Worm (Caenorhabditis elegans) whole organism, L4 larva: Measurements from ENCODE around the gene cat-1.
A peak's percentile ranks its signal among the peaks of the same experiment; 100 is the strongest.

Source experiments
- F26F4.8 ChIP-seq: fragments of 200-800 bp; sonication (Bioruptor generic); conservative IDR thresholded peaks from 2 replicates; pipeline ENCODE4 v1.3.6; 2022; ENCODE audit warnings: missing genetic modification characterization, missing compliant biosample characterization
- T20F7.1 ChIP-seq: fragments of 200-800 bp; sonication (Bioruptor generic); optimal IDR thresholded peaks from 2 replicates; lab custom pipeline; 2018; ENCODE audit warnings: mild to moderate bottlenecking, missing genetic modification characterization, missing compliant biosample characterization
- T26A8.4 ChIP-seq: fragments of 200-800 bp; sonication (Bioruptor generic); IDR thresholded peaks from 2 replicates; pipeline ENCODE4 v1.3.6; 2022; ENCODE audit warnings: missing genetic modification characterization, missing compliant biosample characterization
- Y75B8A.6 ChIP-seq: fragments of 200-800 bp; sonication (Bioruptor generic); IDR thresholded peaks from 2 replicates; pipeline ENCODE4 v1.3.6; 2022; ENCODE audit warnings: missing genetic modification reagents, missing genetic modification characterization, missing compliant biosample characterization
- aha-1 ChIP-seq: fragments of 150-350 bp; peaks from one replicate; lab custom pipeline; 2014; ENCODE audit warnings: missing biosample characterization, missing genetic modification characterization
- ceh-28 ChIP-seq: fragments of 150-350 bp; optimal IDR thresholded peaks from 2 replicates; lab custom pipeline; 2014; ENCODE audit warnings: missing biosample characterization, missing genetic modification reagents, missing genetic modification characterization
- ceh-82 ChIP-seq: sonication (generic microtip); optimal IDR thresholded peaks from 2 replicates; lab custom pipeline; 2017; ENCODE audit warnings: missing biosample characterization, missing genetic modification characterization
- ces-1 ChIP-seq: fragments of 150-350 bp; sonication (generic microtip); optimal IDR thresholded peaks from 4 replicates; lab custom pipeline; 2014; ENCODE audit warnings: missing biosample characterization, missing genetic modification reagents, missing genetic modification characterization
- cey-2 ChIP-seq: sonication (generic microtip); optimal IDR thresholded peaks from 3 replicates; lab custom pipeline; 2017; ENCODE audit warnings: missing genetic modification characterization, mild to moderate bottlenecking, missing compliant biosample characterization, antibody characterized with exemption, borderline replicate concordance; ENCODE audit not compliant: insufficient read depth
- daf-16 ChIP-seq, 3 experiments: sonication (generic microtip); optimal IDR thresholded peaks; 2 replicates each; lab custom pipeline; 2016 to 2017; ENCODE audit warnings: missing genetic modification characterization in 3 of 3, missing genetic modification reagents in 3 of 3, mild to moderate bottlenecking in 2 of 3, missing compliant biosample characterization in 2 of 3, missing biosample characterization in 1 of 3, moderate library complexity in 1 of 3
- daf-19 ChIP-seq: fragments of 200-800 bp; sonication (Bioruptor generic); conservative IDR thresholded peaks from 2 replicates; pipeline ENCODE4 v1.3.6; 2022; ENCODE audit warnings: missing genetic modification characterization, missing compliant biosample characterization
- dmd-6 ChIP-seq: fragments of 200-800 bp; sonication (Bioruptor generic); IDR thresholded peaks from 2 replicates; pipeline ENCODE4 v1.3.6; 2022; ENCODE audit warnings: missing genetic modification reagents, missing genetic modification characterization, missing compliant biosample characterization
- dpl-1 ChIP-seq: fragments of 150-350 bp; optimal IDR thresholded peaks from 2 replicates; lab custom pipeline; 2014; ENCODE audit warnings: missing biosample characterization, missing genetic modification reagents, missing genetic modification characterization
- duxl-1 ChIP-seq: sonication (generic microtip); optimal IDR thresholded peaks from 2 replicates; lab custom pipeline; 2016; ENCODE audit warnings: mild to moderate bottlenecking, missing genetic modification characterization, moderate library complexity, missing compliant biosample characterization; ENCODE audit not compliant: poor library complexity
- dve-1 ChIP-seq: sonication (generic microtip); optimal IDR thresholded peaks from 2 replicates; lab custom pipeline; 2017; ENCODE audit warnings: antibody characterized with exemption, mild to moderate bottlenecking, missing genetic modification characterization, missing compliant biosample characterization; ENCODE audit not compliant: insufficient read depth
- fkh-10 ChIP-seq: fragments of 150-350 bp; optimal IDR thresholded peaks from 2 replicates; lab custom pipeline; 2014; ENCODE audit warnings: missing biosample characterization, missing genetic modification reagents, missing genetic modification characterization
- hlh-11 ChIP-seq: fragments of 200-800 bp; sonication (Bioruptor generic); optimal IDR thresholded peaks from 2 replicates; lab custom pipeline; 2018; ENCODE audit warnings: mild to moderate bottlenecking, missing genetic modification characterization, missing compliant biosample characterization
- hlh-30 ChIP-seq: sonication (generic microtip); optimal IDR thresholded peaks from 2 replicates; lab custom pipeline; 2017; ENCODE audit warnings: antibody characterized with exemption, mild to moderate bottlenecking, missing genetic modification characterization, missing compliant biosample characterization; ENCODE audit not compliant: insufficient read depth
- hmg-1.1 ChIP-seq: fragments of 200-800 bp; sonication (Bioruptor generic); IDR thresholded peaks from 2 replicates; pipeline ENCODE4 v1.3.6; 2022; ENCODE audit warnings: missing genetic modification reagents, missing genetic modification characterization, missing compliant biosample characterization
- lin-1 ChIP-seq: fragments of 200-800 bp; sonication (Bioruptor generic); IDR thresholded peaks from 2 replicates; pipeline ENCODE4 v1.3.6; 2022; ENCODE audit warnings: missing genetic modification reagents, missing genetic modification characterization, missing compliant biosample characterization
- lin-13 ChIP-seq: fragments of 150-350 bp; optimal IDR thresholded peaks from 2 replicates; lab custom pipeline; 2014; ENCODE audit warnings: missing biosample characterization, missing genetic modification reagents, missing genetic modification characterization
- lin-15B ChIP-seq: fragments of 150-350 bp; sonication (generic microtip); optimal IDR thresholded peaks from 3 replicates; lab custom pipeline; 2014; ENCODE audit warnings: missing biosample characterization, missing genetic modification characterization
- lin-38 ChIP-seq: fragments of 200-800 bp; sonication (Bioruptor generic); IDR thresholded peaks from 2 replicates; pipeline ENCODE4 v1.3.6; 2022; ENCODE audit warnings: missing genetic modification reagents, missing genetic modification characterization, missing compliant biosample characterization
- lin-39 ChIP-seq: fragments of 150-350 bp; optimal IDR thresholded peaks from 2 replicates; lab custom pipeline; 2014; ENCODE audit warnings: missing biosample characterization, missing genetic modification reagents, missing genetic modification characterization
- lsy-2 ChIP-seq, 2 experiments: fragments of 150-350 bp in 1 of 2; sonication (generic microtip) in 1 of 2; optimal IDR thresholded peaks; 2 replicates each; lab custom pipeline; 2014 to 2017; ENCODE audit warnings: missing biosample characterization in 2 of 2, missing genetic modification characterization in 2 of 2
- madf-9 ChIP-seq: fragments of 200-800 bp; sonication (Bioruptor generic); conservative IDR thresholded peaks from 2 replicates; pipeline ENCODE4 v1.3.6; 2022; ENCODE audit warnings: missing genetic modification reagents, missing genetic modification characterization, missing compliant biosample characterization
- mdl-1 ChIP-seq, 2 experiments: fragments of 150-350 bp in 1 of 2; sonication (generic microtip) in 1 of 2; optimal IDR thresholded peaks; 2 replicates each; lab custom pipeline; 2014 to 2017; ENCODE audit warnings: missing biosample characterization in 2 of 2, missing genetic modification characterization in 2 of 2
- mdt-29 ChIP-seq: fragments of 200-800 bp; sonication (Bioruptor generic); IDR thresholded peaks from 2 replicates; pipeline ENCODE4 v1.3.6; 2022; ENCODE audit warnings: missing genetic modification reagents, missing genetic modification characterization, missing compliant biosample characterization
- mes-2 ChIP-seq: sonication (generic microtip); optimal IDR thresholded peaks from 2 replicates; lab custom pipeline; 2016; ENCODE audit warnings: missing genotype, mild to moderate bottlenecking, missing genetic modification characterization, missing compliant biosample characterization; ENCODE audit not compliant: poor library complexity, severe bottlenecking
- mxl-3 ChIP-seq: fragments of 200-800 bp; sonication (Bioruptor generic); optimal IDR thresholded peaks from 2 replicates; lab custom pipeline; 2018; ENCODE audit warnings: mild to moderate bottlenecking, missing genetic modification characterization, missing compliant biosample characterization
- nhr-10 ChIP-seq: fragments of 150-350 bp; optimal IDR thresholded peaks from 2 replicates; lab custom pipeline; 2014; ENCODE audit warnings: missing biosample characterization, missing genetic modification characterization
- nhr-11 ChIP-seq: fragments of 150-350 bp; optimal IDR thresholded peaks from 2 replicates; lab custom pipeline; 2014; ENCODE audit warnings: missing biosample characterization, missing genetic modification characterization
- nhr-25 ChIP-seq: sonication (generic microtip); optimal IDR thresholded peaks from 2 replicates; lab custom pipeline; 2017; ENCODE audit warnings: missing genetic modification characterization, mild to moderate bottlenecking, missing compliant biosample characterization, antibody characterized with exemption, moderate library complexity, borderline replicate concordance; ENCODE audit not compliant: insufficient read depth
- nhr-28 ChIP-seq: fragments of 150-350 bp; optimal IDR thresholded peaks from 2 replicates; lab custom pipeline; 2014; ENCODE audit warnings: missing biosample characterization, missing genetic modification characterization
- nhr-41 ChIP-seq: fragments of 200-800 bp; sonication (Bioruptor generic); IDR thresholded peaks from 2 replicates; pipeline ENCODE4 v1.3.6; 2022; ENCODE audit warnings: missing genetic modification reagents, missing genetic modification characterization, missing compliant biosample characterization
- nhr-42 ChIP-seq: fragments of 200-800 bp; sonication (Bioruptor generic); IDR thresholded peaks from 2 replicates; pipeline ENCODE4 v1.3.6; 2022; ENCODE audit warnings: missing genetic modification characterization, missing compliant biosample characterization
- nhr-6 ChIP-seq: fragments of 150-350 bp; optimal IDR thresholded peaks from 2 replicates; lab custom pipeline; 2014; ENCODE audit warnings: missing biosample characterization, missing genetic modification characterization
- nhr-76 ChIP-seq: fragments of 150-350 bp; optimal IDR thresholded peaks from 2 replicates; lab custom pipeline; 2014; ENCODE audit warnings: missing biosample characterization, missing genetic modification characterization
- pqm-1 ChIP-seq: sonication (generic microtip); optimal IDR thresholded peaks from 2 replicates; lab custom pipeline; 2017; ENCODE audit warnings: missing biosample characterization, missing genetic modification characterization
- tra-1 ChIP-seq: fragments of 200-800 bp; sonication (Bioruptor generic); IDR thresholded peaks from 2 replicates; pipeline ENCODE4 v1.3.6; 2022; ENCODE audit warnings: missing genetic modification reagents, missing genetic modification characterization, missing compliant biosample characterization
- unc-62 ChIP-seq, 3 experiments: fragments of 150-350 bp in 1 of 3; sonication (generic microtip); optimal IDR thresholded peaks in 2 of 3; peaks in 1 of 3; 1 replicate in 1 of 3; 2 replicates in 2 of 3; lab custom pipeline; 2014 to 2017; ENCODE audit warnings: missing biosample characterization in 3 of 3, missing genetic modification characterization in 3 of 3, missing genetic modification reagents in 3 of 3, missing genotype in 1 of 3
- vab-7 ChIP-seq: fragments of 200-800 bp; sonication (Bioruptor generic); IDR thresholded peaks from 2 replicates; pipeline ENCODE4 v1.3.6; 2022; ENCODE audit warnings: missing genetic modification reagents, missing genetic modification characterization, missing compliant biosample characterization
- zip-11 ChIP-seq: fragments of 200-800 bp; sonication (Bioruptor generic); IDR thresholded peaks from 2 replicates; pipeline ENCODE4 v1.3.6; 2022; ENCODE audit warnings: missing genetic modification characterization, missing compliant biosample characterization
- ztf-11 ChIP-seq: fragments of 150-350 bp; optimal IDR thresholded peaks from 2 replicates; lab custom pipeline; 2014; ENCODE audit warnings: missing biosample characterization, missing genetic modification characterization

Gene cat-1

DNA sequence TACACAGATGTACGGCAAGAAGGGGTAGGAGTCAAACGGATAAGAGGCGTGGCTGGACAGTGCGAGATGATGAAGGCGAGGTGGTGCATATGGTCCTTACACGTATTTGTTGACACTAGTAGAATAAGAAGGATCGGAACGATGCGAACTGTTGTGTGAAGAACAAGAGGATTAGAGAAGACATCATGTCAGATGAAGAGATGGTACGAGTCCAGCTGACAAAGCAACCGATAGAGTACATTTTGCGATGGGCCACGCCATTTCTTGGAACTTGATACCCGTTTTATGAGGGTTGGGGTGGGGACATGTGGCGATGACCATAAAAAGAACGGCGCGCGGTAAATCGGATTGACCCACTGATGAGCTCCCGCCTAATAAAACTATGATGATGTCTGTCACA lies 12.1 kb downstream of the cat-1 start:
- no peak for TF ChIP-seq daf-19 (GFP tag; lab: Robert Waterston, UW)
- no peak for TF ChIP-seq nhr-42 (GFP tag; lab: Robert Waterston, UW)
- TF ChIP-seq nhr-76 (tag; lab: Kevin White, UChicago), result no peak
- TF ChIP-seq unc-62 (GFP tag; optimal IDR thresholded peaks at IDR 0.05 in 1 of 2; lab: Kevin White, UChicago), result peak in 1 of 2 experiments; percentile 59
- no peak for TF ChIP-seq unc-62 (tag; optimal IDR thresholded peaks at IDR 0.05; lab: Kevin White, UChicago)
- no peak for TF ChIP-seq lsy-2 (tag; optimal IDR thresholded peaks at IDR 0.05; lab: Kevin White, UChicago)

- no peak for TF ChIP-seq nhr-41 (GFP tag; lab: Robert Waterston, UW)
- no peak for TF ChIP-seq zip-11 (GFP tag; lab: Robert Waterston, UW)
- TF ChIP-seq madf-9 (GFP tag; lab: Robert Waterston, UW), result no peak
- no peak for TF ChIP-seq ces-1 (GFP tag; lab: Kevin White, UChicago)
- no peak for TF ChIP-seq Y75B8A.6 (GFP tag; lab: Robert Waterston, UW)
- no peak for TF ChIP-seq nhr-25
- no peak for TF ChIP-seq lin-13 (GFP tag; lab: Kevin White, UChicago)
- no peak for TF ChIP-seq vab-7
- no peak for TF ChIP-seq lin-39
- no peak for TF ChIP-seq mes-2
- TF ChIP-seq dpl-1 (GFP tag; lab: Kevin White, UChicago), result no peak
- TF ChIP-seq F26F4.8 (GFP tag; lab: Robert Waterston, UW), result no peak
- TF ChIP-seq, all 104 proteins: peak for 0
These were observed 13.3 kb downstream of the cat-1 start, which contains the start of gene W01C8.5 for ce11 chrX:5697208-5697607. Gene W01C8.5 (minus strand): TSS chrX:5697308.

ce11 chrX:5696197-5696596 lies 14.3 kb downstream of the cat-1 start:
- TF ChIP-seq pqm-1 (tag; lab: Kevin White, UChicago) (peak; percentile 65), ceh-82 (tag; lab: Kevin White, UChicago) (no peak), nhr-6 (tag; lab: Kevin White, UChicago) (no peak), hmg-1.1 (peak; percentile 38; the same call in 1 of the 2 replicates), nhr-11 (tag; lab: Kevin White, UChicago) (peak; percentile 24), fkh-10 (GFP tag; lab: Kevin White, UChicago) (no peak), lin-1 (GFP tag; lab: Robert Waterston, UW) (peak; percentile 35; the same call in 1 of the 2 replicates), tra-1 (GFP tag; lab: Robert Waterston, UW) (0 out of 2 replicates have a peak, but pooled peaks have one; percentile 26), aha-1 (tag; lab: Kevin White, UChicago) (peak; percentile 78), mdl-1 (tag; optimal IDR thresholded peaks at IDR 0.05; lab: Kevin White, UChicago) (peak in 1 of 2 experiments; percentile 75), T26A8.4 (0 out of 2 replicates have a peak, but pooled peaks have one; percentile 18), nhr-42 (GFP tag; lab: Robert Waterston, UW) (0 out of 2 replicates have a peak, but pooled peaks have one; percentile 53), daf-16 (GFP tag; optimal IDR thresholded peaks at IDR 0.05; lab: Kevin White, UChicago) (peak in 1 of 2 experiments; percentile 2), daf-16 (tag; optimal IDR thresholded peaks at IDR 0.05; lab: Kevin White, UChicago) (peak; percentile 77), ztf-11 (tag; lab: Kevin White, UChicago) (no peak), Y75B8A.6 (GFP tag; lab: Robert Waterston, UW) (no peak), duxl-1 (tag; lab: Kevin White, UChicago) (no peak), nhr-25 (peak; percentile 48), T20F7.1 (GFP tag; lab: Kevin White, UChicago) (peak; percentile 21), dmd-6 (peak; percentile 90), cey-2 (no peak), lin-15B (tag; lab: Kevin White, UChicago) (no peak), hlh-11 (tag; lab: Kevin White, UChicago) (peak; percentile 94), dve-1 (peak; percentile 53), mdt-29 (peak; percentile 72), nhr-10 (tag; lab: Kevin White, UChicago) (peak; percentile 53), mes-2 (peak; percentile 38), F26F4.8 (GFP tag; lab: Robert Waterston, UW) (no peak), mxl-3 (GFP tag; lab: Kevin White, UChicago) (peak; percentile 78), lin-38 (GFP tag; lab: Robert Waterston, UW) (no peak), ceh-28 (tag; lab: Kevin White, UChicago) (no peak), hlh-30 (tag; lab: Kevin White, UChicago) (peak; percentile 89), nhr-28 (peak; percentile 89), lin-13 (GFP tag; lab: Kevin White, UChicago) (no peak)
